Fruit fly (Drosophila melanogaster): ENCODE measurements around the gene Ggt-1.

Gene Ggt-1

DNA sequence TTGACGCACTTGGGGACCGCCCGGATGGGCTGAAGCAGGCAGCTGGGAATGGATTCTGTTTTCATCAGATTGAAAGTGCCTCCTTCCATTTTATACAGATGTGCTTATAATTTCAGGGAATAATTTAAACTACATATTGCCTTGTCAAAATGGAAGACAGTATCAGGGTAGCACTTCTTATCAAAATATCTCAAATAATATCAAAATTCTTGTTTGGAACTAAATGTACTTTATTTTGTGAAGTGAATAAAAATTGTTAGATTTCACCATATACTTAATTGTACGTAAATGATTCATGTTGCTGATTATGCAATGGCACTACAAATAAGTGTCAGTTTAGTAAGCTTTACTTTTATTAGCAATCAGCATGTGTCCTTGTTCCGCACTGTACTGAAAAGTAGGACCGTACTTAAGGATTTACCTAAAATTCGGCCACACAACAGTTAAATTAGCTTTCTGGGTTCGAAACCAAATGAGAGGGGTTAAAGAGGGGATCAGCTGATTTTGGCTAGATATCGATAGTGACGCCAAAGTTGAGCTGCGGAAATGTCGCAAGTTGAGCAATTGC lies 15.9 kb upstream of the Ggt-1 start, which contains the start of the genes CG15042 and CG15047:
TSS of gene CG15042 (minus strand) at position 101 of the 568 bp plus-strand sequence.
TSS of gene CG15047 (plus strand) at position 518 of the 568 bp plus-strand sequence.
- no peak for TF ChIP-seq CG17801 (GFP tag; optimal IDR thresholded peaks at IDR 0.05; ENCODE audit: partially characterized antibody)

DNA sequence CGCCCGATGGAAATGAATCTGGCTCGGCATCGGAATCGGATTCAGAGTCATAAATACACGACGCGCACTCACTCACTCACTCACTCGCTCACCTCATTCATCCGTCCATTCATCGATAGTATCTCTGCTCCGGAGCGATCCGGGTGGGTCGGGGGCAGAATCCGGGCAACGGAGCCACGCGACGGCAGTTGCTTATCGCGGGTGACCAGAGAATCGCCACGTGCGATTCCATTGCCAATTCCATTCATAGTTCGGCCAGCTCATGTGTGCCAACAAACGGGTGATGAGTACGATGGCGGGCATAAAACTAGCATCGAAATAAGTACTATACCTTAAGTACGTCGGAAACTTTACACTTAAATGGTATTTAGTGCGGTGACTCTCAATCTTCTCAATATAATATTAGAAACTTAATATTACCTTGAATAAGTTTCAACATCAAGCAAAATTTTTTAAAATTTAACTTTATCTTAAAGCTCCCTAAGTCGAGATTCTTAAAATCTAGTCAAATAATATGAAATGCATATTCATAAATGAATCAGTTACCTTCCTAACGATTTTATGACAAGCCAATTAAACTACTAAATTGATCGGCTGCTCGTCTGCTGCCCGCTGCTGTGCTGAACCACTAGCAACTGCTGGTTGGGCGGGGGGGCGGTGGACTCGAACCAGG lies 12.4 kb upstream of the Ggt-1 start:
- no peak for TF ChIP-seq CG17801 (GFP tag; optimal IDR thresholded peaks at IDR 0.05; ENCODE audit: partially characterized antibody)

DNA sequence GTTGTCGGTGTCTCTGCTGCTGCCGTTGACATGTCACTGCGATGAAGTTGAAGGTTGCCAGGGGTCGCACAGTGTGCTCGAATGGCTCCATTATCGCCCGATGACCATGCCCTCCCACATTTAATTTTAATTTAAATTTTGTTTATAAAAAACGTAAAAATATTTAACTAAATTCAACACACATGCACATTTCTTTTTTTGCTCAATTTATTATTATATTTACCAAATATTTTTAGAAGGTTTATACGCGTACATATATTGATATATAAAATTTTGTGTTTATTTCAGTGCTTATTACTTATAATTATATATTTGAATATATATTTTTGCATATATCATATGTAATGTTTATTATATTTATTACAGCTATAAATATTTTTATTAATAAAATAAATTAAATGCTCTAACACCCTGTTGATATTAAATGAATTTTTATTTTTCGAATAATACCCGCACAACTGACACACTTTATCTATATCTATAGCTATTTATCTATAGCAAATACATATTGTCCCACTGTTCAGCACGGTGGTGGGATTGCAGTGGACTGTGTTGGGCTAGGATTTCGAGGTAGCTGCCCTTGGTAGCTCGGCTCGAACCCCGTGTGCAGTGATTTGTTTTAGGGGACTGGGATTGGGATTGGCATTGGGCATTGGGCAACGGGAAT lies 11.0 kb upstream of the Ggt-1 start:
- TF ChIP-seq CG17801 (GFP tag; optimal IDR thresholded peaks at IDR 0.05; ENCODE audit: partially characterized antibody) = no peak

DNA sequence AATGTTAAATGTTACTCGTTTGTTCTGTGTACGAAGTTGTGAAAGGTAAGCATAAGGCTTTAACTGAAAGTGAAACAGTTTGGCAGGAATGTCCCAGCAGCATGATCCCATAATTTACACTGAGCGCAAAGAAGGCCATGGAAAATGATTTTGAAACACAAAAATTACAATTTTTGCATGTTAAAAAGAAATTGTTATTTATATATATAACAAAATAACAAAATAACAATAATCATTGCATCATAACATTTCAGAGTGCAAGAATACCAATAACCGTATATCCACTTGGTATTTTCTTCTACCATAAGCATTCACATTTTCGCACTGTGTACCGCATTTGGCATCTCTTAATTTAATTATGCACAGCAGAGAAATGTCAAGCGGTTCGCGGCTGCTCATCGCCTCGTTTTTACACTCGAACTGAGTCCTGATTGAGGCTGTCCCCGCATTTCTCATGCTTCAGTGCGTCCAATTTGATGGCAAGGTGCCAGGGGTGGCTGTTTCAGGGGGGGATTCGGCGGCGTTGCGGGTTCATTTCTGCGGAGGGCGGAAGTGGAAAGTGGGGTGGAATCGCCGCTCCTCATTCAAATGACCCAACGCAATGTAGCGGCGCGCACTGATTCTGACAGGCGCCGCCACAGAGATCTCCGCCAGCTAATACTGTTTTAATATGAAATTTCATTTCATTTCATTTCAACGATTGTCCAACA lies 10.2 kb upstream of the Ggt-1 start, which contains the start of gene CG6481:
TSS of gene CG6481 (minus strand) at position 51 of the 710 bp plus-strand sequence.
- TF ChIP-seq CG17801 (GFP tag; optimal IDR thresholded peaks at IDR 0.05; ENCODE audit: partially characterized antibody) = no peak

DNA sequence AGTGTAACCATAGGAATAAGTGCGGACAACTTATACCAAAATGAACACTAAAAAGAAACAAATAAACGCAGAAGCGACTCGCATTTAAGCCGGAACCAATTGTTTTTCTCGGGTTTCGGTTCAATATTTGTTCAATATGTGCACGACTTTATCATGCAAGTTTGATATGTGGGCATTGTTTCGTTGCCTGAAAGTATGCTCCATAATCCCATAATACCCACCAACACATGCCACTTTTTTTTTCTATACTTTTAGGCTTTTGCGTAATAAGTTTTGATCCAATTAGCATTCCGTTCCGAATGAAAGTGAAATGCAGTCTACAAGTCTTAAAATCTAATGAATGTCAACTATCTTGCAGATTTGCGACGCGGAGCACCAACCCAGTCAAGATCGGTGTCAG lies 8.0 kb upstream of the Ggt-1 start:
- TF ChIP-seq CG17801 (GFP tag; optimal IDR thresholded peaks at IDR 0.05; ENCODE audit: partially characterized antibody) = no peak

DNA sequence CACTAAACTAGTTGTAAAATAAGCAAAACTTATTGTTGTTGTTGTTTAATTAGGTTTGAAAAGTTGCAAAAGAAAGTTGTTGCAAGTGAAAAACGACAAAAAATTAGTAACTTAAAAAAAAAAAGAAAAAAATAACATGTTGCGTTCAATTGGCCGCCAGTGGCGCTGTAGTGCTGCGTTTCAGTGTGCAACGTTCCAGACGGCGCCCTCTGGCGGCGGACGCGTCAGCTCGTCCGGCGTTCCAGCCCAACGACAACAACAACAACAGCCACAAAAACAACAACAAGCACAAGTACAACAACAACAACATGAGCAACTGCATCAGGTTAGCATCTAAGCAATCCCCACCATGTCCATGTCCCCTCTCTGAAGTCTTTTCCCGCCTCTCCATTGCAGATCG lies 5.1 kb upstream of the Ggt-1 start:
- TF ChIP-seq CG17801 (GFP tag; optimal IDR thresholded peaks at IDR 0.05; ENCODE audit: partially characterized antibody) = no peak

DNA sequence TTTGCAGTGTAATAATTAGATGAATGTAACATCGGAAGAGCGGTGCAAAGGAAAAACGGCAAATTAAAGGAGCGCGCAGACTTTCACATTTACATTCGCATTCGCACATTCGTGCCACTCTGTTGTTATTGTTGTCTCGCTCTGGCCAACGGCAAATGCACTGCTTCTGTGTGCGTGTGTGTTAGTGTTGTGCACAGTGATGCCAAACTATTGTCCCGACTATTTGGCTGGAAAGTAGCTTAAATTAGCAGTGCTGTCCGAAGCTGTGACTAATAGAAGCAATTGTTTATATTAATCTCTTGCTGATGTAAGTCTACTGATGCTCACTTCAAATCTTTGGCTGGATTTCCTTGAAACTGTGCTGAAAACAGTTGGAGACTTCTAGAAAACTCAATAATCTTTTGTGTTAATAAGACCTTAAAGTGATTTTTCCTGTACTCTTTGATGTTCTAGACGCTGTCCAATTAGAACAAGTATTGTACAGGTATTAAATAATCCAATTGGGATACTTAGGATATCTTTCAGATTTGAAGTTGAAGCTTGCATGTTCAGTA lies 3.7 kb upstream of the Ggt-1 start:
- no peak for TF ChIP-seq CG17801 (GFP tag; optimal IDR thresholded peaks at IDR 0.05; ENCODE audit: partially characterized antibody)

DNA sequence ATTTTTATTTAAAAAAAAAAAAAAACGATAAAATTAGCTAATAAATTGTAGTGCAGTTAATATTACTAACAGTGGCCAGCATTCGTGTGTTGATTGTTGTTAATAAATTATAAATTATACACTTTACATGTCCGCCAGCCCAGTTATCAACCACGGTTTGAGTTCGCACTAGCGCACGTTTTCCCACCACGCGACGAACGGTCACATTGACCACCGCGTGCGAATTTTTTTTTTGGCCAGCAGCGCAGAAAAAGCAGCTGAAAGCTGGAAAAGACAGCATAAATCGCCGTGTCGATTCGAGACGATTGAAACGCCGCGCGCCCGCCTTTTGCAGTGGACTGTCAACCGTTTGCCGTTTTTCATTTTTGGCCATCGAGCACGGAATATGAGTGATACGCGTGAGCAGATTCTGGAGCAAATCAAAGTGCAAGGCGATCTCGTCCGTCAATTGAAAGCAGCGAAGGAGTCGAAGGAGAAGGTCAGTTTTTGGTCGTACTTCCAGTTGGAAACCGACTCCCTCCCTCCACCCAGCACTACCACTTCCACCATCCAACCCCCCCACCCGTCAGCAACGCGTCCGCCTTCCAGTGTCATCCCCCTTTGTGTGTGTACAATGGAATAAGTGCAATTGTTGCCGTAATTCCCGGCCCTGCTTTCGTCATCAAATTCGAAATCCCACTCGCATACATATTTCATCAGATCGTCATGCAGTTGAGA lies 3.0 kb upstream of the Ggt-1 start, which contains the start of the genes Bx and HisRS:
TSS of gene Bx (plus strand) at position 224 of the 717 bp plus-strand sequence.
TSS of gene HisRS (plus strand) at position 224 of the 717 bp plus-strand sequence.
- no peak for TF ChIP-seq CG17801 (GFP tag; optimal IDR thresholded peaks at IDR 0.05; ENCODE audit: partially characterized antibody)

DNA sequence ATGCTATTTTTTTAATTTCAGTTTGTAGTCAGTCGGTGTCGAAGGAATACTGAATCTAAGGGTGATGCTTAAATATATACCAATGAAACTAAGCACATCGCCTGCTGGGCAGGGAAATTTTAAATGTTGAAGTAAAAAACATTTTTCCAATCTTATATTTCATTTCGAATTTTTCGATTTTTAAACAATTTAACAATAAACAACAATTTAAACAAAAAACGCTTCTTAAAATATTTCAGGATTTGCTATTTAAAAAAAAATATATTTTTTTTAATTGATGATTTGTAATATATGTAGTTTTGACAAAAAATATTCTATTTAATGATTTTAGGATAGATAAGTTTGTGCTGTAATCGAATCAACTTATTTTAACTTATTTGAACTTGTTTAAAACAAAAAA lies 2.4 kb upstream of the Ggt-1 start, which contains the start of gene CG6470:
TSS of gene CG6470 (minus strand) at position 101 of the 400 bp plus-strand sequence.
- no peak for TF ChIP-seq CG17801 (GFP tag; optimal IDR thresholded peaks at IDR 0.05; ENCODE audit: partially characterized antibody)

DNA sequence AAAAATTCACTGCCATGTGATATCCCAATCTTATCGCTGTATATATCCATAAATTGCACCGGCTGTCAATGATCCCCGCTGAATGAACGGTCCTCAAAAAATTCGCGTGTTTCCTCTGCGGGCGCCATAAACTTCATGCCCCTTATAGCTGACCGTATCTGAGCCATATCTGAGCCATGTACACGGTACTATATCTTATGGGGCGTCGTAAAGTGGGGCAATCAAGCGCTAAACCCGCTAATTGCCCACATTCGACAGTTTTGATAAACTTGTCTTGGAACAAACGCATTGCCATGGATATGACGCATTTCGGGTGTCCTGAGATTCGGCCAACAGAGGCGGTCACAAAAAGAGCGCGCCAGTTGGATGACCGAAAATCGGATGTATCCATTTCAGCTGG lies 1.4 kb downstream of the Ggt-1 start:
- TF ChIP-seq CG17801 (GFP tag; optimal IDR thresholded peaks at IDR 0.05; ENCODE audit: partially characterized antibody) = peak; percentile 11

DNA sequence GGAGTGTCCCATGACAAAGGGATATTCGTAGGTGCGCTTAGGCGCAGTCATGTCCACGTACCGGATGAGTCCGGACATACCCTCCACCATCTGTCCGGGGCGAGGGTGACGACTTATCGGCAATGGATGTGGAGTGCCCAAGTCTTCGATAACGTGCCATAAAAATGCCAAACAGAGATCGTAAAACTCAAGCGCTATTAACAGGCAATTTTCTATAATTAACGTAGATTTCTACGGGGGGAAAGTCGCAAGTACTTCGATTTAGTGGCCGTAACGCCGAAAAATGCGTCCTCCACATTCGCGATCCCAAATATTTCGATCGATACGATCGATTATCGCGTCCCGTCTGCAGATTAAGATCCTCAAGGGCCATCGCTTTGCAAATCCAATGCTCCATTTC lies 2.9 kb downstream of the Ggt-1 start:
- TF ChIP-seq CG17801 (GFP tag; optimal IDR thresholded peaks at IDR 0.05; ENCODE audit: partially characterized antibody) = no peak

DNA sequence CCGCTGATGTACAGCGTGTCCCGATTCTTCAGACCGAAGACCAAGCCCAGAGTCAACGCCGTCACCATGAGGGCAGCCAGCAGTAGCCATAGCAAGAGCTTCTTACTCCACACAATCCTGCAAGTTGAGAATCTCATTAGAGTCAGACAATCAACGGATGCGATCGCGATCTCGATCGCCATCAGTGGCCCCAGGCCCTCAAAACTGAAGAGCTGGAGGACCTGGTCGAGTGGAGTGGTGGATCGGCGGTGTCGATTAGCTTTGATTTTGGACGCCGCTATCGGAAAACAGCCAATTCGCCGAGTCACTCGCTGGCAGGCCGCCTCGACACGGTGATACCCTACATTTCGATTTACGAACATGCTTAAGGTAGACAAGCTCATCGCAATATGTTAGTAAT lies 3.8 kb downstream of the Ggt-1 start:
- no peak for TF ChIP-seq CG17801 (GFP tag; optimal IDR thresholded peaks at IDR 0.05; ENCODE audit: partially characterized antibody)

DNA sequence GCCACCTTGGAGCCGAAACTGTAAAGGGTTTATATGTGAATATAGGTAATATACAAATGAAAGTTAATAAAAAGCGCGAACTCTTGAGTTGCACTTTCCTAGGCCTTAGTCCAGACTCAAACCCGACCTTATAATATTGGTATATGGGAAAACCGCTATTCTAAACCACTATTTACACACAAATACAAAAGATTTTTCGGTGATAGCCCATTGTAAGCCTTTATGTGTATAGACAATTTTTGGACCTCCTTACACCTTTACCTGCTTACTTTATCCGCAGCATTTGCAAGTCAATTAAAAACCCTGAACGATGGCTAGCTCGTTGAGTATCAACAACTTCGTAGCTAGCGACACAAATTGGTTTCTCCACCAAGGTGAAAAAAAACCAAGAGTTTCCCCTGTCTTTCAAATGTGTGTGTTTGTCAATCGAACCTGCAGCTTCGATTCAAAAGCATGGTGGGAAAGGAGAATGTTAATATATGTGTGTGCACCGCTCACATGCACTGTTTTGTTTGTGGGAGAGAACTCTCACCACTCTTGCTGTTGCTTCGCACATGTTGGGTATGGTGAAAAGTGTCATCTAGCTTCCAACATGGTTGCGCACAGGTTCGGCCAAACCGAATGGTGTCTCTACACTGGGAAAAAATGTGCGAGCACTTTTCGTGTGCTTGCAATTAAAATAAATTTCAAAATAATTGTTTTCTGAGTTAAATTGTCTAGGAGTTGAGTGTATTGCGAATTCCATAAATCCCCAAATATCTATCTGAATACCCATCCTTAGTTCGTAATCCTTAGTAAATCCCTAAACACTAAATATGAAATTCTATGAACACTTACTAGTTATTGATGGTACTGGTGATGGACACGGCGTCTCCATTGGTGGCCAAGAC lies 5.4 kb downstream of the Ggt-1 start:
- peak; percentile 19 for TF ChIP-seq CG17801 (GFP tag; optimal IDR thresholded peaks at IDR 0.05; ENCODE audit: partially characterized antibody)
